Fruit fly (Drosophila melanogaster): ENCODE data around the gene CG42238.

The CG42238 gene

DNA sequence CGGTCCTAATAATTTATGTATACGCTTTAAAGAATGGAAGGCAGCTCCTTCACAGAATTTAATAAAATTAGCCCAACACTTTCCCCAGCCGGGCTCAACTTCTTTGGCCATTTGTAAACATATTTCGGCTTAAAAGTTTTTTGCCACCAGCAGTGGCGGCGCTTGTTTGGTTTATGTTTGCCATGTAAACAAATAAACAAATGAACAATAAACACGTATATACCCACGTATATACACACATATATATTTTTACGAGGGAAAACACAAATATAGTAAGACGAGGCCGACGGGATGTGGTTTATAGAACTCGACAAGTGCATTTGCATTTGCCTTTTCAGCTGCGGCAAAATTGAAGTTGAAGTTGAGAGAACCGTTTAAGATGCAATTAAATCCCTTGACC lies 14.2 kb downstream of the CG42238 start (continued):
- no peak for TF ChIP-seq Dll (GFP tag; IDR thresholded peaks at IDR 0.05; ENCODE audit: partially characterized antibody)
- TF ChIP-seq sim (GFP tag; IDR thresholded peaks at IDR 0.05): no peak
- TF ChIP-seq Gsc (GFP tag; IDR thresholded peaks at IDR 0.05): no peak
- no peak for TF ChIP-seq gsb (GFP tag; IDR thresholded peaks at IDR 0.05)
- TF ChIP-seq tap (tag; optimal IDR thresholded peaks at IDR 0.05): peak; percentile 62
- no peak for TF ChIP-seq CG14860 (GFP tag; IDR thresholded peaks at IDR 0.05; ENCODE audit: partially characterized antibody)
- TF ChIP-seq CG13287 (GFP tag; IDR thresholded peaks at IDR 0.05; ENCODE audit: partially characterized antibody): no peak
- no peak for TF ChIP-seq CG3065 (GFP tag; optimal IDR thresholded peaks at IDR 0.05)
- no peak for TF ChIP-seq org-1 (GFP tag; optimal IDR thresholded peaks at IDR 0.05)
- TF ChIP-seq Poxn (GFP tag; IDR thresholded peaks at IDR 0.05): no peak
- TF ChIP-seq stwl (tag; optimal IDR thresholded peaks at IDR 0.05): peak; percentile 8
- TF ChIP-seq trh (GFP tag; optimal IDR thresholded peaks at IDR 0.05): no peak
- no peak for TF ChIP-seq abd-A (tag; optimal IDR thresholded peaks at IDR 0.05)
- no peak for TF ChIP-seq sug (tag; optimal IDR thresholded peaks at IDR 0.05)
- TF ChIP-seq Hr3 (GFP tag; optimal IDR thresholded peaks at IDR 0.05): no peak
- no peak for TF ChIP-seq pan (optimal IDR thresholded peaks at IDR 0.05)
- TF ChIP-seq pan (GFP tag; optimal IDR thresholded peaks at IDR 0.05 in 1 of 2, IDR thresholded peaks at IDR 0.05 in 1 of 2): no peak
- peak; percentile 61 for TF ChIP-seq wek (GFP tag; optimal IDR thresholded peaks at IDR 0.05)
- no peak for TF ChIP-seq sd (tag; optimal IDR thresholded peaks at IDR 0.05)
- TF ChIP-seq CG5180 (GFP tag; optimal IDR thresholded peaks at IDR 0.05): peak; percentile 56
- no peak for TF ChIP-seq shn (GFP tag; optimal IDR thresholded peaks at IDR 0.05)
- TF ChIP-seq CG10654 (GFP tag; optimal IDR thresholded peaks at IDR 0.05): no peak
- no peak for TF ChIP-seq so (GFP tag; IDR thresholded peaks at IDR 0.05)
- peak; percentile 36 for TF ChIP-seq CG6683 (GFP tag; optimal IDR thresholded peaks at IDR 0.05)
- no peak for TF ChIP-seq CG4730 (GFP tag; IDR thresholded peaks at IDR 0.05)
- TF ChIP-seq Opbp (GFP tag; IDR thresholded peaks at IDR 0.05; ENCODE audit: partially characterized antibody): no peak
- no peak for TF ChIP-seq NK7.1 (GFP tag; optimal IDR thresholded peaks at IDR 0.05)
- TF ChIP-seq CG16813 (GFP tag; IDR thresholded peaks at IDR 0.05; ENCODE audit: partially characterized antibody): no peak
- TF ChIP-seq zfh2 (GFP tag; optimal IDR thresholded peaks at IDR 0.05): no peak
- TF ChIP-seq dpn (GFP tag; optimal IDR thresholded peaks at IDR 0.05): no peak
- no peak for TF ChIP-seq CG8089 (GFP tag; optimal IDR thresholded peaks at IDR 0.05)
- TF ChIP-seq CG10147 (GFP tag; optimal IDR thresholded peaks at IDR 0.05): no peak
- TF ChIP-seq slbo (GFP tag; IDR thresholded peaks at IDR 0.05): no peak
- TF ChIP-seq salm (tag; optimal IDR thresholded peaks at IDR 0.05): no peak
- no peak for TF ChIP-seq Trl (optimal IDR thresholded peaks at IDR 0.05)
- no peak for TF ChIP-seq Trl (GFP tag; optimal IDR thresholded peaks at IDR 0.05)
- no peak for TF ChIP-seq CG11456 (GFP tag; IDR thresholded peaks at IDR 0.05)
- TF ChIP-seq dmrt11E (tag; optimal IDR thresholded peaks at IDR 0.05): no peak
- no peak for TF ChIP-seq croc (GFP tag; conservative IDR thresholded peaks at IDR 0.05)
- TF ChIP-seq otp (GFP tag; IDR thresholded peaks at IDR 0.05): no peak
- TF ChIP-seq CG8924 (tag; optimal IDR thresholded peaks at IDR 0.05): no peak
- no peak for TF ChIP-seq sens-2 (GFP tag; IDR thresholded peaks at IDR 0.05)
- TF ChIP-seq Atf3 (GFP tag; optimal IDR thresholded peaks at IDR 0.05): no peak
- no peak for TF ChIP-seq nerfin-2 (GFP tag; IDR thresholded peaks at IDR 0.05; ENCODE audit: partially characterized antibody)
- TF ChIP-seq Hmx (GFP tag; optimal IDR thresholded peaks at IDR 0.05): no peak
- TF ChIP-seq kni (GFP tag; optimal IDR thresholded peaks at IDR 0.05): peak; percentile 79
- no peak for TF ChIP-seq CG8290 (GFP tag; optimal IDR thresholded peaks at IDR 0.05)
- no peak for TF ChIP-seq CG8290 (tag; optimal IDR thresholded peaks at IDR 0.05)
- TF ChIP-seq CG4854 (GFP tag; optimal IDR thresholded peaks at IDR 0.05): no peak
- no peak for TF ChIP-seq HmgD (GFP tag; optimal IDR thresholded peaks at IDR 0.05)
- no peak for TF ChIP-seq toy (GFP tag; IDR thresholded peaks at IDR 0.05)
- no peak for TF ChIP-seq NC2α (GFP tag; optimal IDR thresholded peaks at IDR 0.05)
- no peak for TF ChIP-seq ham (GFP tag; IDR thresholded peaks at IDR 0.05)
